Fruit fly (Drosophila melanogaster) whole organism, embryonic: ENCODE results near the gene Rrp45.

Experiments used
- Asciz ChIP-seq: fragments of 200-800 bp; sonication (Bioruptor generic); optimal IDR thresholded peaks from 2 replicates; lab custom pipeline; 2017; ENCODE audit warnings: missing biosample characterization, mild to moderate bottlenecking, missing genetic modification characterization, missing genetic modification reagents
- Atf-2 ChIP-seq: fragments of 200-800 bp; sonication (Bioruptor generic); optimal IDR thresholded peaks from 2 replicates; lab custom pipeline; 2016; ENCODE audit warnings: missing biosample characterization, missing genetic modification characterization
- Bgb ChIP-seq: fragments of 200-800 bp; sonication (Bioruptor generic); IDR thresholded peaks from 2 replicates; pipeline ENCODE4 v1.3.6; 2022; ENCODE audit warnings: missing biosample characterization, missing genetic modification characterization; ENCODE audit not compliant: partially characterized antibody
- CG10979 ChIP-seq: fragments of 200-800 bp; sonication (Bioruptor generic); optimal IDR thresholded peaks from 2 replicates; lab custom pipeline; 2018; ENCODE audit warnings: missing biosample characterization, mild to moderate bottlenecking, missing genetic modification characterization, moderate library complexity
- CG11398 ChIP-seq: fragments of 200-800 bp; sonication (Bioruptor generic); optimal IDR thresholded peaks from 2 replicates; lab custom pipeline; 2016; ENCODE audit warnings: missing biosample characterization, missing genetic modification characterization
- CG11723 ChIP-seq: fragments of 200-800 bp; sonication (Bioruptor generic); optimal IDR thresholded peaks from 2 replicates; lab custom pipeline; 2017; ENCODE audit warnings: missing biosample characterization, mild to moderate bottlenecking, missing genetic modification characterization
- CG12744 ChIP-seq: fragments of 200-800 bp; sonication (Bioruptor generic); optimal IDR thresholded peaks from 2 replicates; lab custom pipeline; 2016; ENCODE audit warnings: missing biosample characterization, missing genetic modification characterization
- CG13296 ChIP-seq: fragments of 200-800 bp; sonication (Bioruptor generic); optimal IDR thresholded peaks from 3 replicates; lab custom pipeline; 2018; ENCODE audit warnings: missing biosample characterization, mild to moderate bottlenecking, missing genetic modification characterization
- CG13424 ChIP-seq: fragments of 200-800 bp; sonication (Bioruptor generic); optimal IDR thresholded peaks from 2 replicates; lab custom pipeline; 2019; ENCODE audit warnings: missing biosample characterization, mild to moderate bottlenecking, missing genetic modification characterization, moderate library complexity
- CG18599 ChIP-seq: fragments of 200-800 bp; sonication (Bioruptor generic); optimal IDR thresholded peaks from 3 replicates; lab custom pipeline; 2017; ENCODE audit warnings: missing biosample characterization, missing genetic modification characterization, mild to moderate bottlenecking, moderate library complexity, missing genetic modification reagents
- CG2129 ChIP-seq: fragments of 200-800 bp; sonication (Bioruptor generic); IDR thresholded peaks from 2 replicates; pipeline ENCODE4 v1.3.6; 2022; ENCODE audit warnings: missing biosample characterization, missing genetic modification characterization; ENCODE audit not compliant: partially characterized antibody
- CG2678 ChIP-seq: fragments of 200-800 bp; sonication (Bioruptor generic); optimal IDR thresholded peaks from 3 replicates; lab custom pipeline; 2019; ENCODE audit warnings: missing biosample characterization, mild to moderate bottlenecking, missing genetic modification characterization, moderate library complexity
- CG31224 ChIP-seq: fragments of 200-800 bp; sonication (Bioruptor generic); IDR thresholded peaks from 2 replicates; pipeline ENCODE4 v1.3.6; 2022; ENCODE audit warnings: missing biosample characterization, missing genetic modification characterization
- CG31388 ChIP-seq: fragments of 200-800 bp; sonication (Bioruptor generic); optimal IDR thresholded peaks from 2 replicates; lab custom pipeline; 2016; ENCODE audit warnings: missing biosample characterization, missing genetic modification characterization
- CG32532 ChIP-seq: fragments of 200-800 bp; sonication (Bioruptor generic); IDR thresholded peaks from 2 replicates; pipeline ENCODE4 v1.3.6; 2022; ENCODE audit warnings: missing biosample characterization, missing genetic modification characterization
- CG7839 ChIP-seq: fragments of 200-800 bp; sonication (Bioruptor generic); optimal IDR thresholded peaks from 3 replicates; lab custom pipeline; 2018; ENCODE audit warnings: missing biosample characterization, mild to moderate bottlenecking, missing genetic modification characterization, moderate library complexity
- CG7963 ChIP-seq: fragments of 200-800 bp; sonication (Bioruptor generic); IDR thresholded peaks from 3 replicates; pipeline ENCODE4 v1.3.6; 2022; ENCODE audit warnings: missing biosample characterization, missing genetic modification characterization; ENCODE audit not compliant: partially characterized antibody
- CG9609 ChIP-seq: fragments of 200-800 bp; sonication (Bioruptor generic); optimal IDR thresholded peaks from 3 replicates; lab custom pipeline; 2016; ENCODE audit warnings: missing biosample characterization, missing genetic modification characterization
- CoRest ChIP-seq: fragments of 200-800 bp; sonication (Bioruptor generic); optimal IDR thresholded peaks from 3 replicates; lab custom pipeline; 2018; ENCODE audit warnings: missing biosample characterization, mild to moderate bottlenecking, missing genetic modification characterization, moderate library complexity
- Dbx ChIP-seq: fragments of 200-800 bp; sonication (Bioruptor generic); IDR thresholded peaks from 3 replicates; pipeline ENCODE4 v1.3.6; 2022; ENCODE audit warnings: missing biosample characterization, missing genetic modification characterization
- E2f1 ChIP-seq: fragments of 200-800 bp; sonication (Bioruptor generic); IDR thresholded peaks from 2 replicates; pipeline ENCODE4 v1.3.6; 2022; ENCODE audit warnings: missing biosample characterization, missing genetic modification characterization
- Ets65A ChIP-seq: fragments of 200-800 bp; sonication (Bioruptor generic); peaks from one replicate; lab custom pipeline; 2016; ENCODE audit warnings: missing biosample characterization, missing genetic modification characterization
- GATAe ChIP-seq: fragments of 200-800 bp; sonication (Bioruptor generic); conservative IDR thresholded peaks from 2 replicates; pipeline ENCODE4 v1.3.6; 2022; ENCODE audit warnings: missing biosample characterization, missing genetic modification characterization
- HLHmδ ChIP-seq: fragments of 200-800 bp; sonication (Bioruptor generic); optimal IDR thresholded peaks from 2 replicates; lab custom pipeline; 2018; ENCODE audit warnings: missing biosample characterization, mild to moderate bottlenecking, missing genetic modification characterization, moderate library complexity
- Hr39 ChIP-seq: fragments of >200 bp; optimal IDR thresholded peaks from 2 replicates; lab custom pipeline; 2017
- Jarid2 ChIP-seq: fragments of 200-800 bp; sonication (Bioruptor generic); optimal IDR thresholded peaks from 3 replicates; lab custom pipeline; 2017; ENCODE audit warnings: mild to moderate bottlenecking, missing biosample characterization, missing genetic modification reagents, missing genetic modification characterization
- Mad ChIP-seq: fragments of 200-800 bp; sonication (Bioruptor generic); optimal IDR thresholded peaks from 2 replicates; lab custom pipeline; 2016; ENCODE audit warnings: missing biosample characterization, missing genetic modification characterization
- PHDP ChIP-seq: fragments of 200-800 bp; sonication (Bioruptor generic); optimal IDR thresholded peaks from 3 replicates; lab custom pipeline; 2018; ENCODE audit warnings: missing biosample characterization, mild to moderate bottlenecking, missing genetic modification characterization, moderate library complexity
- Ptx1 ChIP-seq: fragments of 200-800 bp; sonication (Bioruptor generic); IDR thresholded peaks from 2 replicates; pipeline ENCODE4 v1.3.6; 2022; ENCODE audit warnings: missing biosample characterization, missing genetic modification characterization
- Sin3A ChIP-seq: fragments of >200 bp; optimal IDR thresholded peaks from 2 replicates; lab custom pipeline; 2018
- Usf ChIP-seq: fragments of 200-800 bp; sonication (Bioruptor generic); optimal IDR thresholded peaks from 2 replicates; lab custom pipeline; 2017; ENCODE audit warnings: missing genotype, missing biosample characterization, missing genetic modification characterization
- ato ChIP-seq: fragments of 200-800 bp; sonication (Bioruptor generic); IDR thresholded peaks from 2 replicates; pipeline ENCODE4 v1.3.6; 2022; ENCODE audit warnings: missing biosample characterization, missing genetic modification characterization; ENCODE audit not compliant: partially characterized antibody
- btn ChIP-seq: fragments of 200-800 bp; sonication (Bioruptor generic); optimal IDR thresholded peaks from 2 replicates; lab custom pipeline; 2016; ENCODE audit warnings: missing biosample characterization, missing genetic modification characterization
- cad ChIP-seq: fragments of >200 bp; optimal IDR thresholded peaks from 2 replicates; lab custom pipeline; 2017; ENCODE audit warnings: missing biosample characterization, missing genetic modification characterization
- chif ChIP-seq, 2 experiments: fragments of 200-800 bp; sonication (Bioruptor generic); optimal IDR thresholded peaks; 3 replicates each; lab custom pipeline; 2016; ENCODE audit warnings: missing biosample characterization in 2 of 2, missing genetic modification characterization in 2 of 2
- chn ChIP-seq: fragments of 200-800 bp; sonication (Bioruptor generic); optimal IDR thresholded peaks from 2 replicates; lab custom pipeline; 2016; ENCODE audit warnings: missing biosample characterization, missing genetic modification characterization
- croc ChIP-seq: fragments of 200-800 bp; sonication (Bioruptor generic); conservative IDR thresholded peaks from 3 replicates; pipeline ENCODE4 v1.3.6; 2022; ENCODE audit warnings: missing biosample characterization, missing genetic modification characterization
- fd3F ChIP-seq: fragments of 200-800 bp; sonication (Bioruptor generic); optimal IDR thresholded peaks from 2 replicates; lab custom pipeline; 2018; ENCODE audit warnings: missing biosample characterization, mild to moderate bottlenecking, missing genetic modification characterization, moderate library complexity
- ham ChIP-seq: fragments of 200-800 bp; sonication (Bioruptor generic); IDR thresholded peaks from 2 replicates; pipeline ENCODE4 v1.3.6; 2022; ENCODE audit warnings: missing biosample characterization, missing genetic modification characterization
- insv ChIP-seq, 2 experiments: fragments of 200-800 bp; sonication (Bioruptor generic); optimal IDR thresholded peaks; 3 replicates each; lab custom pipeline; 2016 to 2018; ENCODE audit warnings: missing biosample characterization in 2 of 2, missing genetic modification characterization in 2 of 2
- jumu ChIP-seq: fragments of 200-800 bp; sonication (Bioruptor generic); optimal IDR thresholded peaks from 3 replicates; lab custom pipeline; 2016; ENCODE audit warnings: missing biosample characterization, missing genetic modification characterization
- kni ChIP-seq: fragments of 200-800 bp; sonication (Bioruptor generic); optimal IDR thresholded peaks from 3 replicates; lab custom pipeline; 2017; ENCODE audit warnings: mild to moderate bottlenecking, missing biosample characterization, missing genetic modification reagents, missing genetic modification characterization
- lola ChIP-seq, 3 experiments: fragments of >200 bp in 2 of 3; fragments of 200-800 bp in 1 of 3; sonication (Bioruptor generic) in 1 of 3; optimal IDR thresholded peaks; 2 replicates each; lab custom pipeline; 2017 to 2019; ENCODE audit warnings: missing biosample characterization in 3 of 3, missing genetic modification characterization in 3 of 3, mild to moderate bottlenecking in 1 of 3, moderate library complexity in 1 of 3
- luna ChIP-seq: fragments of 200-800 bp; sonication (Bioruptor generic); optimal IDR thresholded peaks from 2 replicates; lab custom pipeline; 2016; ENCODE audit warnings: missing biosample characterization, missing genetic modification characterization
- prd ChIP-seq, 3 experiments: fragments of >200 bp in 2 of 3; fragments of 200-800 bp in 1 of 3; sonication (Bioruptor generic) in 1 of 3; optimal IDR thresholded peaks in 2 of 3; IDR thresholded peaks in 1 of 3; 2 replicates in 2 of 3; 3 replicates in 1 of 3; pipeline versions ENCODE4 v1.3.6 to Lab custom; 2017 to 2022; ENCODE audit warnings: missing biosample characterization in 1 of 3, missing genetic modification characterization in 1 of 3
- row ChIP-seq: fragments of 200-800 bp; sonication (Bioruptor generic); IDR thresholded peaks from 3 replicates; pipeline ENCODE4 v1.3.6; 2022; ENCODE audit warnings: missing biosample characterization, missing genetic modification characterization
- trem ChIP-seq: fragments of 200-800 bp; optimal IDR thresholded peaks from 3 replicates; lab custom pipeline; 2019; ENCODE audit warnings: missing biosample characterization, mild to moderate bottlenecking, missing genetic modification characterization, moderate library complexity
- zen ChIP-seq: fragments of 200-800 bp; sonication (Bioruptor generic); optimal IDR thresholded peaks from 3 replicates; lab custom pipeline; 2018; ENCODE audit warnings: missing biosample characterization, mild to moderate bottlenecking, missing genetic modification characterization, moderate library complexity

Rrp45 gene

DNA sequence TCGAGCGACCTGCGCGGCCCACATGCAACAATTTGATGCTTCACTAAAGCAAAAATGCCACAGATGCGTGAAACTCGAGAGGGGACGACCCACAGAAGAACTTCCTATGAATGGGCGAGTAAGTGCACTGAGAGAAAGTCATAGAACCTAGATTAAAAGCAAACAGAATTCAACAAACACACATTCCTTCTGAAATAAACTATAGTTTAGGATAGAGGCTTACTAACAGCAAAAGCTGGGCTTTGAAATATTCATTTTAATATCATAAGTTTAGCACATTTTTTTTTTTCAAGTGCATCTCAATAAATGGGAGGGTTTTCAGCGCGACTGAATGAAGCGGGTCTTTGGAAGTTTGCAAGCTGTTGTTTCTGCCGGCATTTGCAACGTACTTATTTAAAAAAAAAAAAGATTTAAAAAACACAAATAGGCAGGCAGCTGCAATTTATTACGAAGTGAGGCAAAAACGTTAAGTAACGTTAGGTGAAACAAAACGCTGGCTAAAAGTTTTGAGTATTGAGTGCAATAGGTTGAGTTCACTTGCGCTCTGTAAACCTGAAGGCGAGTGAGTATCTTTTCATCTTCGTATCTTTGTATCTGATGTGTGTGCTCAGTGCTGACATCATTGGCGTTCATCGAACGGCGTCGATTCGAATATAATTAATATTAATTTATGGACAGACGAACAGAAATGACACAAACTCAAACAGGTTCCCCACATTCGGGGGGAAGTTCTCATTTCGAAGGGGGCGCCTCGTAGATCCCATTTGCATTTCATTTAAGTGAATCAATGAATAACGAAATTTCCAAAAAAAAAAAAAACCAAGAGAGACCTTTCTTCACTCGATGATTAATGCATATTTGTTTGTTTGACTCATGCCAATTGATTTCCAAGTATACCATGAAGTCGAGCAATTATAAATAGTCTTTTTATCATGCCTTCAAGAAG, 17.9 kb downstream of the Rrp45 start (continued):
- TF ChIP-seq cad (GFP tag; lab: Kevin White, UChicago) (no peak), chif (GFP tag; optimal IDR thresholded peaks at IDR 0.05; lab: Kevin White, UChicago) (peak; percentile 30 to 55), trem (tag; lab: Kevin White, UChicago) (peak; percentile 9), CG7839 (tag; lab: Kevin White, UChicago) (peak; percentile 75), Bgb (GFP tag; lab: Robert Waterston, UW) (no peak), row (GFP tag; lab: Robert Waterston, UW) (peak; percentile 63), ham (GFP tag; lab: Robert Waterston, UW) (no peak), CG31388 (GFP tag; lab: Kevin White, UChicago) (no peak), CG11723 (GFP tag; lab: Kevin White, UChicago) (no peak), PHDP (tag; lab: Kevin White, UChicago) (peak; percentile 27), CG2678 (peak; percentile 42), chn (peak; percentile 30), lola (GFP tag; optimal IDR thresholded peaks at IDR 0.05; lab: Kevin White, UChicago) (peak in 1 of 3 experiments; percentile 32), Sin3A (no peak), Ptx1 (GFP tag; lab: Robert Waterston, UW) (peak; percentile 69), CG10979 (tag; lab: Kevin White, UChicago) (peak; percentile 80), Asciz (GFP tag; lab: Kevin White, UChicago) (peak; percentile 11), CoRest (tag; lab: Kevin White, UChicago) (no peak), CG11398 (GFP tag; lab: Kevin White, UChicago) (no peak), btn (GFP tag; lab: Kevin White, UChicago) (peak; percentile 9), HLHmδ (GFP tag; lab: Kevin White, UChicago) (no peak), jumu (peak; percentile 75), CG2129 (GFP tag; lab: Robert Waterston, UW) (no peak), CG13296 (GFP tag; lab: Kevin White, UChicago) (no peak), E2f1 (GFP tag; lab: Robert Waterston, UW) (peak; percentile 73), Atf-2 (peak; percentile 43), luna (GFP tag; lab: Kevin White, UChicago) (no peak), Dbx (GFP tag; lab: Robert Waterston, UW) (no peak), Jarid2 (peak; percentile 16), kni (GFP tag; lab: Kevin White, UChicago) (no peak), fd3F (GFP tag; lab: Kevin White, UChicago) (no peak), Ets65A (GFP tag; lab: Kevin White, UChicago) (peak; percentile 89), prd (optimal IDR thresholded peaks at IDR 0.05; lab: Kevin White, UChicago) (no peak), prd (GFP tag; IDR thresholded peaks at IDR 0.05; lab: Robert Waterston, UW) (peak; percentile 87), CG12744 (GFP tag; lab: Kevin White, UChicago) (no peak), CG9609 (GFP tag; lab: Kevin White, UChicago) (peak; percentile 79), GATAe (no peak), Mad (GFP tag; lab: Kevin White, UChicago) (no peak), CG13424 (tag; lab: Kevin White, UChicago) (peak; percentile 51), Usf (no peak), zen (tag; lab: Kevin White, UChicago) (peak; percentile 47), CG18599 (GFP tag; lab: Kevin White, UChicago) (peak; percentile 13), insv (GFP tag; optimal IDR thresholded peaks at IDR 0.05; lab: Kevin White, UChicago) (no peak), CG31224 (GFP tag; lab: Robert Waterston, UW) (no peak), croc (GFP tag; lab: Robert Waterston, UW) (peak; percentile 66), ato (GFP tag; lab: Robert Waterston, UW) (no peak), CG7963 (GFP tag; lab: Robert Waterston, UW) (no peak), Hr39 (lab: Kevin White, UChicago) (no peak), CG32532 (GFP tag; lab: Robert Waterston, UW) (peak; percentile 55; the same call in 1 of the 2 replicates)
